Worm (Caenorhabditis elegans): ENCODE results near the gene F44E5.1.

Gene F44E5.1

ce11 chrII:11813895-11814369, 39.6 kb upstream of the F44E5.1 start, which contains the start of gene F43G6.8 (continued):
- TF ChIP-seq F49E8.2 (tag; optimal IDR thresholded peaks at IDR 0.05; ENCODE audit: borderline replicate concordance): no peak

- TF ChIP-seq lin-39 (tag; optimal IDR thresholded peaks at IDR 0.05) (no peak), zip-2 (tag; optimal IDR thresholded peaks at IDR 0.05) (no peak), set-16 (GFP tag; IDR thresholded peaks at IDR 0.05) (peak; percentile 71)
These were observed 36.9 kb upstream of the F44E5.1 start for ce11 chrII:11811241-11811640.

ce11 chrII:11810436-11810835, 36.1 kb upstream of the F44E5.1 start, which contains the start of gene F43G6.7:
F43G6.7 (plus strand) TSS chrII:11810790.
- no peak for TF ChIP-seq tag-97 (GFP tag; IDR thresholded peaks at IDR 0.05)
- no peak for TF ChIP-seq mxl-2 (GFP tag; conservative IDR thresholded peaks at IDR 0.05)
- TF ChIP-seq aha-1 (tag): no peak
- TF ChIP-seq zip-2 (tag; optimal IDR thresholded peaks at IDR 0.05): no peak
- no peak for TF ChIP-seq ZK546.5 (tag; optimal IDR thresholded peaks at IDR 0.05)
- no peak for TF ChIP-seq daf-16 (GFP tag; optimal IDR thresholded peaks at IDR 0.05)
- no peak for TF ChIP-seq daf-16 (tag; optimal IDR thresholded peaks at IDR 0.05)
- no peak for TF ChIP-seq egl-27 (tag; optimal IDR thresholded peaks at IDR 0.05)
- no peak for TF ChIP-seq sdz-12 (GFP tag; optimal IDR thresholded peaks at IDR 0.05)
- TF ChIP-seq daf-19 (GFP tag; conservative IDR thresholded peaks at IDR 0.05): no peak
- TF ChIP-seq zag-1 (tag; optimal IDR thresholded peaks at IDR 0.05): no peak
- TF ChIP-seq lsy-2 (tag; optimal IDR thresholded peaks at IDR 0.05): no peak
- TF ChIP-seq nhr-102 (tag; optimal IDR thresholded peaks at IDR 0.05): no peak
- TF ChIP-seq hif-1 (tag; optimal IDR thresholded peaks at IDR 0.05): no peak
- TF ChIP-seq ctbp-1 (GFP tag; IDR thresholded peaks at IDR 0.05): no peak
- TF ChIP-seq lin-39 (tag; optimal IDR thresholded peaks at IDR 0.05): no peak
- TF ChIP-seq nhr-237 (tag; optimal IDR thresholded peaks at IDR 0.05): no peak
- no peak for TF ChIP-seq snpc-1.2 (GFP tag; IDR thresholded peaks at IDR 0.05)
- TF ChIP-seq mep-1 (tag; optimal IDR thresholded peaks at IDR 0.05): no peak
- no peak for TF ChIP-seq spr-3 (GFP tag; optimal IDR thresholded peaks at IDR 0.05)

- TF ChIP-seq lin-38 (GFP tag; IDR thresholded peaks at IDR 0.05): no peak
These were observed 34.6 kb upstream of the F44E5.1 start, which contains the start of gene F43G6.10 for ce11 chrII:11808979-11809378. F43G6.10 (plus strand) TSS chrII:11809349.

- TF ChIP-seq ceh-82 (tag; optimal IDR thresholded peaks at IDR 0.05) (no peak), hlh-30 (tag; optimal IDR thresholded peaks at IDR 0.05; ENCODE audit: insufficient read depth) (no peak), ceh-32 (tag; optimal IDR thresholded peaks at IDR 0.05; ENCODE audit: poor library complexity) (no peak), zag-1 (tag; optimal IDR thresholded peaks at IDR 0.05) (no peak), zfp-2 (tag; optimal IDR thresholded peaks at IDR 0.05) (no peak), cey-2 (tag; optimal IDR thresholded peaks at IDR 0.05; ENCODE audit: borderline replicate concordance, insufficient read depth) (no peak), unc-130 (GFP tag; optimal IDR thresholded peaks at IDR 0.05) (no peak), lim-7 (GFP tag; IDR thresholded peaks at IDR 0.05) (no peak), zip-2 (tag; optimal IDR thresholded peaks at IDR 0.05) (no peak), D1046.2 (GFP tag; IDR thresholded peaks at IDR 0.05) (no peak), ceh-44 (GFP tag; IDR thresholded peaks at IDR 0.05) (no peak), F37D6.2 (tag; optimal IDR thresholded peaks at IDR 0.05) (no peak), T20F7.1 (GFP tag; optimal IDR thresholded peaks at IDR 0.05) (no peak), mdl-1 (tag; optimal IDR thresholded peaks at IDR 0.05) (no peak)
These were observed 31.9 kb upstream of the F44E5.1 start, which contains the start of gene jmjd-1.1 for ce11 chrII:11806256-11806655. jmjd-1.1 (plus strand) TSS chrII:11806556.
